Fruit fly (Drosophila melanogaster): ENCODE results near the gene CG34112.

CG34112 gene

dm6 chr3R:4402884-4403705 lies 9.0 kb upstream of the CG34112 start, which contains the start of gene lost (continued):
- no peak for TF ChIP-seq Doc2 (GFP tag; IDR thresholded peaks at IDR 0.05)
- TF ChIP-seq CG13296 (GFP tag; optimal IDR thresholded peaks at IDR 0.05): peak; percentile 39
- peak; percentile 10; the same call in 1 of the 2 replicates for TF ChIP-seq rib (GFP tag; IDR thresholded peaks at IDR 0.05)
- peak; percentile 28; the same call in 1 of the 2 replicates for TF ChIP-seq Rx (GFP tag; IDR thresholded peaks at IDR 0.05)
- no peak for TF ChIP-seq CG18476 (GFP tag; optimal IDR thresholded peaks at IDR 0.05)
- TF ChIP-seq Oaz (GFP tag; IDR thresholded peaks at IDR 0.05): no peak
- peak; percentile 38; the same call in 1 of the 2 replicates for TF ChIP-seq CG6689 (GFP tag; IDR thresholded peaks at IDR 0.05)
- no peak for TF ChIP-seq tin (GFP tag; optimal IDR thresholded peaks at IDR 0.05)
- TF ChIP-seq odd (GFP tag; optimal IDR thresholded peaks at IDR 0.05): no peak
- no peak for TF ChIP-seq HLH3B (GFP tag; IDR thresholded peaks at IDR 0.05)
- no peak for TF ChIP-seq lov (optimal IDR thresholded peaks at IDR 0.05)
- TF ChIP-seq lov (GFP tag; IDR thresholded peaks at IDR 0.05): no peak
- TF ChIP-seq sd (tag; optimal IDR thresholded peaks at IDR 0.05): no peak
- peak; percentile 98; the same call in 2 of the 3 replicates for TF ChIP-seq zen2 (GFP tag; IDR thresholded peaks at IDR 0.05; ENCODE audit: partially characterized antibody)
- TF ChIP-seq CG33213 (GFP tag; optimal IDR thresholded peaks at IDR 0.05): peak; percentile 39
- TF ChIP-seq Spps (tag; optimal IDR thresholded peaks at IDR 0.05): no peak
- peak; percentile 97 for TF ChIP-seq nerfin-2 (GFP tag; IDR thresholded peaks at IDR 0.05; ENCODE audit: partially characterized antibody)
- no peak for TF ChIP-seq az2 (GFP tag; optimal IDR thresholded peaks at IDR 0.05)
- TF ChIP-seq ci (GFP tag; IDR thresholded peaks at IDR 0.05): peak; percentile 51; the same call in 1 of the 3 replicates
- TF ChIP-seq dimm (GFP tag; IDR thresholded peaks at IDR 0.05): no peak
- TF ChIP-seq Vsx1 (GFP tag; optimal IDR thresholded peaks at IDR 0.05): peak; percentile 34
- TF ChIP-seq CG11093 (GFP tag; IDR thresholded peaks at IDR 0.05): no peak
- peak; percentile 100 for TF ChIP-seq CG6791 (GFP tag; IDR thresholded peaks at IDR 0.05; ENCODE audit: partially characterized antibody)
- TF ChIP-seq luna (GFP tag; optimal IDR thresholded peaks at IDR 0.05): no peak
- no peak; the same call in 2 of the 3 replicates for TF ChIP-seq jigr1 (GFP tag; IDR thresholded peaks at IDR 0.05)
- TF ChIP-seq CG6654 (GFP tag; optimal IDR thresholded peaks at IDR 0.05): no peak
- TF ChIP-seq Doc3 (GFP tag; IDR thresholded peaks at IDR 0.05; ENCODE audit: partially characterized antibody): peak; percentile 95
- no peak for TF ChIP-seq pros (GFP tag; optimal IDR thresholded peaks at IDR 0.05)
- peak; percentile 72 for TF ChIP-seq Hmr (GFP tag; optimal IDR thresholded peaks at IDR 0.05)
- no peak for TF ChIP-seq p53 (GFP tag; optimal IDR thresholded peaks at IDR 0.05)
- peak in 1 of 2 experiments; percentile 14 for TF ChIP-seq eve (GFP tag; optimal IDR thresholded peaks at IDR 0.05)
- peak; percentile 47 for TF ChIP-seq Max (GFP tag; optimal IDR thresholded peaks at IDR 0.05)
- TF ChIP-seq HmgD (GFP tag; optimal IDR thresholded peaks at IDR 0.05): no peak
- no peak for TF ChIP-seq zf30C (GFP tag; optimal IDR thresholded peaks at IDR 0.05)
- TF ChIP-seq D (optimal IDR thresholded peaks at IDR 0.05): no peak
- TF ChIP-seq D (GFP tag; optimal IDR thresholded peaks at IDR 0.05): no peak
- TF ChIP-seq Eip74EF (GFP tag; optimal IDR thresholded peaks at IDR 0.05): no peak
- TF ChIP-seq Six4 (GFP tag; optimal IDR thresholded peaks at IDR 0.05): no peak
- no peak for TF ChIP-seq CG1647 (GFP tag; optimal IDR thresholded peaks at IDR 0.05)
- peak; percentile 66 for TF ChIP-seq trem (tag; optimal IDR thresholded peaks at IDR 0.05)
- TF ChIP-seq CG11723 (GFP tag; optimal IDR thresholded peaks at IDR 0.05): peak; percentile 65
- TF ChIP-seq CG1024 (GFP tag; IDR thresholded peaks at IDR 0.05): peak; percentile 59
- no peak for TF ChIP-seq Stat92E (GFP tag; optimal IDR thresholded peaks at IDR 0.05)
- TF ChIP-seq cwo (GFP tag; optimal IDR thresholded peaks at IDR 0.05): no peak
- TF ChIP-seq gsb-n (tag; optimal IDR thresholded peaks at IDR 0.05): peak; percentile 15
- no peak for TF ChIP-seq da (GFP tag; optimal IDR thresholded peaks at IDR 0.05)
- peak; percentile 85 for TF ChIP-seq dm (GFP tag; optimal IDR thresholded peaks at IDR 0.05)
- TF ChIP-seq Hr51 (GFP tag; optimal IDR thresholded peaks at IDR 0.05): no peak
- no peak for TF ChIP-seq slp2 (GFP tag; optimal IDR thresholded peaks at IDR 0.05)
